Fruit fly (Drosophila melanogaster) whole organism, embryonic: ENCODE data around the gene Kmn1.

Source experiments
- C15 ChIP-seq: fragments of 200-800 bp; sonication (Bioruptor generic); IDR thresholded peaks from 3 replicates; pipeline ENCODE4 v1.3.6; 2022; ENCODE audit warnings: missing biosample characterization, missing genetic modification characterization
- CG6654 ChIP-seq: fragments of 200-800 bp; sonication (Bioruptor generic); optimal IDR thresholded peaks from 2 replicates; lab custom pipeline; 2017; ENCODE audit warnings: missing biosample characterization, mild to moderate bottlenecking, missing genetic modification characterization
- CG7556 ChIP-seq: fragments of 200-800 bp; sonication (Bioruptor generic); optimal IDR thresholded peaks from 2 replicates; lab custom pipeline; 2017; ENCODE audit warnings: missing biosample characterization, mild to moderate bottlenecking, missing genetic modification characterization

dm6 chrX:11584075-11584474, 11.8 kb upstream of the Kmn1 start, which contains the start of gene pkm:
- TF ChIP-seq CG6654 (GFP tag; lab: Kevin White, UChicago) (no peak), CG7556 (GFP tag; lab: Kevin White, UChicago) (no peak), C15 (GFP tag; lab: Robert Waterston, UW) (no peak)
